Worm (Caenorhabditis elegans): ENCODE measurements around the gene qdpr-1.

qdpr-1 gene

ce11 chrIII:13405504-13405903 lies 11.8 kb downstream of the qdpr-1 start, which contains the start of gene nas-1:
Gene nas-1 (plus strand): TSS chrIII:13405804.
- no peak for TF ChIP-seq zag-1 (tag; optimal IDR thresholded peaks at IDR 0.05)
- TF ChIP-seq dmd-4 (tag; optimal IDR thresholded peaks at IDR 0.05) = no peak
- TF ChIP-seq lsy-2 (tag; optimal IDR thresholded peaks at IDR 0.05) = no peak
- no peak for TF ChIP-seq elt-3 (tag; optimal IDR thresholded peaks at IDR 0.05)
- TF ChIP-seq snpc-4 (tag; optimal IDR thresholded peaks at IDR 0.05) = no peak

ce11 chrIII:13409498-13409897 lies 15.8 kb downstream of the qdpr-1 start, which contains the start of gene myo-6:
Gene myo-6 (plus strand): TSS chrIII:13409798.
- TF ChIP-seq unc-55 (GFP tag; optimal IDR thresholded peaks at IDR 0.05) (no peak), Y55F3AM.14 (GFP tag; optimal IDR thresholded peaks at IDR 0.05) (no peak)

DNA sequence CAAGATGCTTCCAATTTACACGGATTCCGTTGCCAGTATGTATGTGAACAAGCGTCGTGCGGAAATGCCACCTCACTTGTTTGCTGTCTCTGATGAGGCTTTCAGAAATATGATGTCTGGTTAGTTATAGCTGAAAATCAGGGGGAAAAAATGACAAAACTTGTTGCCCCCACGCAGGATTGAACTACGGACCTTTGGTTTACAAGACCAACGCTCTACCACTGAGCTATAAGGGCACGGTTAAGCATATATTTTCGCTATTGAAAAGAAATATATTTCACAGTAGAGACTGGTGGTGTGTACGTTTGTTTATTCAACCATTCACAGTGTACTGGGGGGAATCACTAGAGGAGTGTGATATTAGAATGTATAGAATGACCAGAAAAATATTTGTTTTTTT lies 17.5 kb downstream of the qdpr-1 start:
- TF ChIP-seq sma-3 (GFP tag; optimal IDR thresholded peaks at IDR 0.05) (no peak), nhr-23 (tag; optimal IDR thresholded peaks at IDR 0.05) (no peak), fos-1 (tag; optimal IDR thresholded peaks at IDR 0.05) (peak; percentile 24)

DNA sequence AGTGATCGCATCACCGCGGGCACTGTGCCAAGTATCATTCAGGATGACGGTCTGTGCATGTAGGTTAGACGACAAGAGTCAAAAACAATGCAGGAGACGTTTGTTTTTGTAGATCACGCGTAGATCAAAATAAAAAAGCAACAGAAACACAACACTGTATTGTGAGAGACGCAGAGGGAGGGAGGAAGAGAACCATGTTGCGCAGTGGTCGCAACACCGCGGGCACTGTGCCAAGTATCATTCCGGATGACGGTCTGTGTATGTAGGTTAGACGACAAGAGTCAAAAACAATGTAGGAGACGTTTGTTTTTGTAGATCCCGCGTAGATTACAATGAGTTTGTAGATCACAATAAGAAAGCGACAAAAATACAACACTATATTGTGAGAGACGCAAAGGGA lies 25.3 kb downstream of the qdpr-1 start:
- TF ChIP-seq sma-3 (GFP tag; optimal IDR thresholded peaks at IDR 0.05) (no peak), C34F6.9 (tag; optimal IDR thresholded peaks at IDR 0.05) (no peak)

DNA sequence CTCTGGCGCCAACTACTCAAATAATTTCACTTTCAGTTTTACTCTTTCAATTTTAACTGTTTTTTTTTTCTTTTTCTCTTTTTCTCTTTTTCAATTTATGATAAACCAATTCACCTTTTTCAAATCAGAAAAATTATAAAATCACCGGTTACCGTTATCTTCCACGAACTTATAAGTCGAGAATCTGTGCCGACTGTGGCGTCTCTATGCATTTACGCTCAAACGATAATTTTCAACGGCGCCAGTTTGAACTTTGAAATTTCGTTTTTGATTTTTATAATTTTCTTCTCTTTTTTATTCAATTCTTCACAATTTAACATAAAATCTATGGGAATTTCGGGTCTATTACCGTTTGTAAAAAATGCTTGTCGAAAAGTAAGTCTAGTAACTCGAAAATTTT lies 29.7 kb downstream of the qdpr-1 start, which contains the start of gene exo-1:
TSS of gene exo-1 (plus strand) at position 101 of the 400 bp plus-strand sequence.
- no peak for TF ChIP-seq sem-4 (tag; optimal IDR thresholded peaks at IDR 0.05)
- peak; percentile 91 for TF ChIP-seq gmeb-1 (tag; optimal IDR thresholded peaks at IDR 0.05)
- no peak for TF ChIP-seq mab-5 (tag; optimal IDR thresholded peaks at IDR 0.05)
- peak; percentile 26 for TF ChIP-seq sma-9 (GFP tag; optimal IDR thresholded peaks at IDR 0.05)
- no peak for TF ChIP-seq sma-9 (tag; optimal IDR thresholded peaks at IDR 0.05)
- no peak for TF ChIP-seq ama-1 (optimal IDR thresholded peaks at IDR 0.05)
- TF ChIP-seq alr-1 (tag; optimal IDR thresholded peaks at IDR 0.05) = no peak
- TF ChIP-seq peb-1 (tag; optimal IDR thresholded peaks at IDR 0.05) = no peak
- TF ChIP-seq dmd-4 (tag; optimal IDR thresholded peaks at IDR 0.05) = no peak
- no peak for TF ChIP-seq R02D3.7 (tag; optimal IDR thresholded peaks at IDR 0.05)
- TF ChIP-seq aly-2 (tag; optimal IDR thresholded peaks at IDR 0.05) = no peak
- no peak for TF ChIP-seq ceh-16 (tag; optimal IDR thresholded peaks at IDR 0.05)
- TF ChIP-seq nhr-6 (tag; optimal IDR thresholded peaks at IDR 0.05) = no peak
- no peak for TF ChIP-seq ZK546.5 (tag; optimal IDR thresholded peaks at IDR 0.05)
- peak; percentile 66 for TF ChIP-seq crh-2 (tag; optimal IDR thresholded peaks at IDR 0.05)
- TF ChIP-seq C34F6.9 (tag; optimal IDR thresholded peaks at IDR 0.05) = peak; percentile 41
- TF ChIP-seq nhr-25 (tag; optimal IDR thresholded peaks at IDR 0.05) = peak; percentile 63
- peak; percentile 53 for TF ChIP-seq snpc-4 (tag; optimal IDR thresholded peaks at IDR 0.05)
- no peak for TF ChIP-seq unc-62 (GFP tag; optimal IDR thresholded peaks at IDR 0.05)
- TF ChIP-seq egl-27 (tag; optimal IDR thresholded peaks at IDR 0.05) = no peak
- TF ChIP-seq lin-39 (tag; optimal IDR thresholded peaks at IDR 0.05) = no peak
- no peak for TF ChIP-seq F13H6.1 (tag; optimal IDR thresholded peaks at IDR 0.05)
- no peak for TF ChIP-seq nhr-77 (tag; optimal IDR thresholded peaks at IDR 0.05)
- TF ChIP-seq elt-1 (tag; optimal IDR thresholded peaks at IDR 0.05) = no peak
- TF ChIP-seq ztf-4 (tag; optimal IDR thresholded peaks at IDR 0.05) = no peak
- TF ChIP-seq mbf-1 (tag; optimal IDR thresholded peaks at IDR 0.05) = no peak
- no peak for TF ChIP-seq ztf-1 (GFP tag; conservative IDR thresholded peaks at IDR 0.05)
- peak in 1 of 2 experiments; percentile 77 for TF ChIP-seq lsy-2 (tag; optimal IDR thresholded peaks at IDR 0.05)
- TF ChIP-seq unc-55 (GFP tag; optimal IDR thresholded peaks at IDR 0.05) = peak; percentile 87
- TF ChIP-seq sma-3 (GFP tag; optimal IDR thresholded peaks at IDR 0.05) = peak; percentile 70
- TF ChIP-seq mdl-1 (tag; optimal IDR thresholded peaks at IDR 0.05) = no peak
- TF ChIP-seq lin-11 (tag; optimal IDR thresholded peaks at IDR 0.05) = no peak
- TF ChIP-seq unc-39 (tag; optimal IDR thresholded peaks at IDR 0.05) = no peak
- TF ChIP-seq nhr-237 (tag; optimal IDR thresholded peaks at IDR 0.05) = no peak
- TF ChIP-seq nhr-11 (tag; optimal IDR thresholded peaks at IDR 0.05) = no peak
- TF ChIP-seq Y55F3AM.14 (GFP tag; optimal IDR thresholded peaks at IDR 0.05) = no peak
- TF ChIP-seq blmp-1 (tag; optimal IDR thresholded peaks at IDR 0.05; ENCODE audit: insufficient read depth) = peak; percentile 21
- no peak for TF ChIP-seq nhr-12 (tag; optimal IDR thresholded peaks at IDR 0.05)
- TF ChIP-seq zag-1 (tag; optimal IDR thresholded peaks at IDR 0.05) = peak; percentile 1
- no peak for TF ChIP-seq nhr-21 (tag; optimal IDR thresholded peaks at IDR 0.05)
- TF ChIP-seq nhr-129 (tag; optimal IDR thresholded peaks at IDR 0.05) = peak; percentile 70
- peak; percentile 63 for TF ChIP-seq fos-1 (tag; optimal IDR thresholded peaks at IDR 0.05)
- no peak for TF ChIP-seq ceh-82 (tag; optimal IDR thresholded peaks at IDR 0.05)
- TF ChIP-seq elt-3 (tag; optimal IDR thresholded peaks at IDR 0.05) = no peak
- no peak for TF ChIP-seq skn-1 (tag; optimal IDR thresholded peaks at IDR 0.05)
